Worm (Caenorhabditis elegans) whole organism, L1 larva: ENCODE measurements around the gene F22B5.5.

Experiments used
- C04F5.9 ChIP-seq: sonication (generic microtip); optimal IDR thresholded peaks from 2 replicates; lab custom pipeline; 2016; ENCODE audit warnings: missing genetic modification characterization, missing compliant biosample characterization
- C16A3.4 ChIP-seq: fragments of 150-350 bp; optimal IDR thresholded peaks from 2 replicates; lab custom pipeline; 2014; ENCODE audit warnings: missing biosample characterization, missing genetic modification characterization
- C34B4.2 ChIP-seq: sonication (generic microtip); optimal IDR thresholded peaks from 2 replicates; lab custom pipeline; 2017; ENCODE audit warnings: mild to moderate bottlenecking, missing genetic modification characterization, missing compliant biosample characterization
- F16B12.6 ChIP-seq: fragments of 150-350 bp; optimal IDR thresholded peaks from 2 replicates; lab custom pipeline; 2014; ENCODE audit warnings: missing biosample characterization, missing genetic modification characterization
- aly-2 ChIP-seq: fragments of 150-350 bp; optimal IDR thresholded peaks from 2 replicates; lab custom pipeline; 2014; ENCODE audit warnings: missing biosample characterization, missing genetic modification characterization
- ceh-63 ChIP-seq: fragments of 200-800 bp; sonication (Bioruptor generic); optimal IDR thresholded peaks from 2 replicates; lab custom pipeline; 2018; ENCODE audit warnings: mild to moderate bottlenecking, missing genetic modification characterization, missing compliant biosample characterization
- ceh-8 ChIP-seq: fragments of 200-800 bp; sonication (Bioruptor generic); optimal IDR thresholded peaks from 2 replicates; lab custom pipeline; 2018; ENCODE audit warnings: mild to moderate bottlenecking, missing genetic modification characterization, moderate library complexity, missing compliant biosample characterization
- ceh-90 ChIP-seq: sonication (generic microtip); optimal IDR thresholded peaks from 2 replicates; lab custom pipeline; 2016; ENCODE audit warnings: missing genetic modification characterization, missing compliant biosample characterization
- ces-1 ChIP-seq: fragments of 150-350 bp; optimal IDR thresholded peaks from 2 replicates; lab custom pipeline; 2014; ENCODE audit warnings: missing biosample characterization, missing genetic modification reagents, missing genetic modification characterization
- dsc-1 ChIP-seq: sonication (generic microtip); optimal IDR thresholded peaks from 2 replicates; lab custom pipeline; 2016; ENCODE audit warnings: mild to moderate bottlenecking, missing genetic modification characterization, missing compliant biosample characterization
- efl-1 ChIP-seq, 4 experiments: fragments of 150-350 bp; optimal IDR thresholded peaks in 3 of 4; peaks in 1 of 4; 1 replicate in 1 of 4; 2 replicates in 3 of 4; lab custom pipeline; 2014; ENCODE audit warnings: missing biosample characterization in 2 of 4, missing genetic modification characterization in 2 of 4, missing genetic modification reagents in 2 of 4
- egl-13 ChIP-seq: sonication (generic microtip); optimal IDR thresholded peaks from 2 replicates; lab custom pipeline; 2016; ENCODE audit warnings: missing genotype, missing genetic modification reagents, missing genetic modification characterization, missing compliant biosample characterization
- egl-27 ChIP-seq, 2 experiments: fragments of 150-350 bp in 1 of 2; sonication (generic microtip); optimal IDR thresholded peaks; 3 replicates each; lab custom pipeline; 2017 to 2018; ENCODE audit warnings: missing biosample characterization in 2 of 2, missing genetic modification characterization in 2 of 2, missing genetic modification reagents in 2 of 2
- elt-2 ChIP-seq: sonication (generic microtip); optimal IDR thresholded peaks from 2 replicates; lab custom pipeline; 2016; ENCODE audit warnings: missing genetic modification characterization, mild to moderate bottlenecking, inconsistent platforms, missing compliant biosample characterization, missing genetic modification reagents
- fkh-10 ChIP-seq: sonication (generic microtip); optimal IDR thresholded peaks from 2 replicates; lab custom pipeline; 2017; ENCODE audit warnings: missing biosample characterization, missing genetic modification reagents, missing genetic modification characterization
- fkh-8 ChIP-seq: sonication (generic microtip); optimal IDR thresholded peaks from 2 replicates; lab custom pipeline; 2016; ENCODE audit warnings: mild to moderate bottlenecking, missing genetic modification characterization, missing compliant biosample characterization
- fos-1 ChIP-seq: fragments of 150-350 bp; optimal IDR thresholded peaks from 2 replicates; lab custom pipeline; 2014; ENCODE audit warnings: missing biosample characterization, missing genetic modification characterization
- hlh-4 ChIP-seq: sonication (generic microtip); optimal IDR thresholded peaks from 2 replicates; lab custom pipeline; 2016; ENCODE audit warnings: mild to moderate bottlenecking, missing genetic modification characterization, missing compliant biosample characterization
- hpl-2 ChIP-seq: fragments of 150-350 bp; optimal IDR thresholded peaks from 2 replicates; lab custom pipeline; 2014; ENCODE audit warnings: missing biosample characterization, missing genetic modification reagents, missing genetic modification characterization
- irx-1 ChIP-seq: sonication (generic microtip); optimal IDR thresholded peaks from 2 replicates; lab custom pipeline; 2016; ENCODE audit warnings: missing genetic modification characterization, missing compliant biosample characterization
- isw-1 ChIP-seq: fragments of 200-800 bp; sonication (Bioruptor generic); IDR thresholded peaks from 2 replicates; pipeline ENCODE4 v1.3.6; 2022; ENCODE audit warnings: missing genetic modification characterization, missing compliant biosample characterization
- jun-1 ChIP-seq: fragments of 150-350 bp; optimal IDR thresholded peaks from 2 replicates; lab custom pipeline; 2014; ENCODE audit warnings: missing biosample characterization, missing genetic modification reagents, missing genetic modification characterization
- lin-13 ChIP-seq: fragments of 150-350 bp; optimal IDR thresholded peaks from 2 replicates; lab custom pipeline; 2014; ENCODE audit warnings: missing biosample characterization, missing genetic modification reagents, missing genetic modification characterization
- lin-14 ChIP-seq: fragments of 200-800 bp; sonication (Bioruptor generic); optimal IDR thresholded peaks from 2 replicates; lab custom pipeline; 2018; ENCODE audit warnings: mild to moderate bottlenecking, missing genetic modification characterization, moderate library complexity, missing compliant biosample characterization
- lin-15B ChIP-seq: fragments of 150-350 bp; sonication (generic microtip); optimal IDR thresholded peaks from 3 replicates; lab custom pipeline; 2014; ENCODE audit warnings: missing biosample characterization, missing genetic modification characterization
- lir-3 ChIP-seq: sonication (generic microtip); optimal IDR thresholded peaks from 2 replicates; lab custom pipeline; 2016; ENCODE audit warnings: mild to moderate bottlenecking, missing genetic modification characterization, moderate library complexity, missing compliant biosample characterization; ENCODE audit not compliant: poor library complexity
- lsy-2 ChIP-seq, 2 experiments: fragments of 150-350 bp; optimal IDR thresholded peaks; 2 replicates each; lab custom pipeline; 2014; ENCODE audit warnings: missing biosample characterization in 2 of 2, missing genetic modification characterization in 2 of 2
- mdl-1 ChIP-seq, 2 experiments: fragments of 150-350 bp; optimal IDR thresholded peaks; 2 replicates each; lab custom pipeline; 2014 to 2017; ENCODE audit warnings: missing biosample characterization in 2 of 2, missing genetic modification characterization in 2 of 2, inconsistent platforms in 1 of 2
- nhr-11 ChIP-seq: fragments of 150-350 bp; optimal IDR thresholded peaks from 2 replicates; lab custom pipeline; 2014; ENCODE audit warnings: missing biosample characterization, missing genetic modification characterization
- nhr-12 ChIP-seq: sonication (generic microtip); optimal IDR thresholded peaks from 2 replicates; lab custom pipeline; 2017; ENCODE audit warnings: missing biosample characterization, missing genetic modification characterization
- nhr-19 ChIP-seq: fragments of 200-800 bp; sonication (Bioruptor generic); conservative IDR thresholded peaks from 2 replicates; pipeline ENCODE4 v1.3.6; 2022; ENCODE audit warnings: missing genetic modification characterization, missing compliant biosample characterization
- nhr-237 ChIP-seq: fragments of 150-350 bp; optimal IDR thresholded peaks from 2 replicates; lab custom pipeline; 2014; ENCODE audit warnings: missing biosample characterization, missing genetic modification characterization
- nhr-28 ChIP-seq: fragments of 150-350 bp; optimal IDR thresholded peaks from 2 replicates; lab custom pipeline; 2014; ENCODE audit warnings: missing biosample characterization, missing genetic modification characterization
- nhr-71 ChIP-seq: sonication (generic microtip); optimal IDR thresholded peaks from 2 replicates; lab custom pipeline; 2016; ENCODE audit warnings: mild to moderate bottlenecking, missing genetic modification characterization, moderate library complexity, missing compliant biosample characterization
- nhr-77 ChIP-seq: fragments of 150-350 bp; optimal IDR thresholded peaks from 2 replicates; lab custom pipeline; 2014; ENCODE audit warnings: missing biosample characterization, missing genetic modification characterization
- nhr-84 ChIP-seq: sonication (generic microtip); optimal IDR thresholded peaks from 2 replicates; lab custom pipeline; 2017; ENCODE audit warnings: missing biosample characterization, missing genetic modification characterization
- nhr-85 ChIP-seq: sonication (generic microtip); peaks from one replicate; lab custom pipeline; 2016; ENCODE audit warnings: missing genetic modification characterization, inconsistent platforms, missing compliant biosample characterization
- pax-3 ChIP-seq: fragments of 200-800 bp; sonication (Bioruptor generic); optimal IDR thresholded peaks from 2 replicates; lab custom pipeline; 2018; ENCODE audit warnings: mild to moderate bottlenecking, missing genetic modification characterization, moderate library complexity, missing compliant biosample characterization
- pqm-1 ChIP-seq: sonication (generic microtip); optimal IDR thresholded peaks from 3 replicates; lab custom pipeline; 2017; ENCODE audit warnings: missing biosample characterization, missing genetic modification characterization
- rnt-1 ChIP-seq: sonication (generic microtip); optimal IDR thresholded peaks from 2 replicates; lab custom pipeline; 2016; ENCODE audit warnings: mild to moderate bottlenecking, missing genetic modification characterization, moderate library complexity, missing compliant biosample characterization
- skn-1 ChIP-seq: fragments of 150-350 bp; optimal IDR thresholded peaks from 2 replicates; lab custom pipeline; 2014; ENCODE audit warnings: missing biosample characterization, missing genetic modification characterization
- snpc-4 ChIP-seq: fragments of 150-350 bp; optimal IDR thresholded peaks from 2 replicates; lab custom pipeline; 2014; ENCODE audit warnings: missing biosample characterization, missing genetic modification characterization
- sox-4 ChIP-seq: sonication (generic microtip); optimal IDR thresholded peaks from 2 replicates; lab custom pipeline; 2016; ENCODE audit warnings: missing genetic modification characterization, missing compliant biosample characterization
- sptf-1 ChIP-seq: fragments of 150-350 bp; optimal IDR thresholded peaks from 2 replicates; lab custom pipeline; 2014; ENCODE audit warnings: missing biosample characterization, missing genetic modification characterization
- swsn-7 ChIP-seq: sonication (generic microtip); optimal IDR thresholded peaks from 2 replicates; lab custom pipeline; 2016; ENCODE audit warnings: missing genetic modification characterization, missing compliant biosample characterization
- tbx-2 ChIP-seq: sonication (generic microtip); optimal IDR thresholded peaks from 2 replicates; lab custom pipeline; 2016; ENCODE audit warnings: missing genetic modification characterization, missing compliant biosample characterization
- unc-62 ChIP-seq: fragments of 150-350 bp; optimal IDR thresholded peaks from 2 replicates; lab custom pipeline; 2014; ENCODE audit warnings: missing biosample characterization, missing genetic modification reagents, missing genetic modification characterization
- unc-98 ChIP-seq: fragments of 200-800 bp; sonication (Bioruptor generic); IDR thresholded peaks from 2 replicates; pipeline ENCODE4 v1.3.6; 2022; ENCODE audit warnings: missing genetic modification characterization, missing compliant biosample characterization
- vab-15 ChIP-seq: sonication (generic microtip); optimal IDR thresholded peaks from 2 replicates; lab custom pipeline; 2017; ENCODE audit warnings: missing genotype, mild to moderate bottlenecking, missing genetic modification characterization, missing compliant biosample characterization
- xbp-1 ChIP-seq: sonication (generic microtip); optimal IDR thresholded peaks from 2 replicates; lab custom pipeline; 2016; ENCODE audit warnings: missing genetic modification characterization, missing compliant biosample characterization
- zag-1 ChIP-seq: fragments of 150-350 bp; optimal IDR thresholded peaks from 2 replicates; lab custom pipeline; 2014; ENCODE audit warnings: missing biosample characterization, missing genetic modification characterization
- ztf-11 ChIP-seq, 2 experiments: sonication (generic microtip); optimal IDR thresholded peaks; 2 replicates each; lab custom pipeline; 2016 to 2017; ENCODE audit warnings: missing genetic modification characterization in 2 of 2, missing biosample characterization in 1 of 2, missing compliant biosample characterization in 1 of 2

The F22B5.5 gene

DNA sequence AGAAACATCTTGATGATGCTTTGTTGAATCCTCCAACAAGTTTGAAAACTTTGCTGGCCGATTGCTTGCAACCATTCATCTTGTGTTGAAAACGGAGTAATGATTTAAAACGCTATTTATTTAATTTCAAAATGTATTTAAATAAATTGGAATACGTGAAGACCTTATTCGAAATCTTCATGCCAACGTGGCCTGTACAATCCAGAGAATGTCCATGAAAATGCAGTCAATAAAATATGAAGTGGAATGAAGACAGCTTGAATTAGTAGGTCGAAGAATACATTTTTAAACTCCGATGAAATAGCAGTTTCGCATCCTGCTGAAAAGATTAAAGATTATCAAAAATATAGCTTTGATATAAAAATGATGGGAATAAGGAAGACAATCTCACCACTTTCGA lies at the start of gene F22B5.5:
Gene F22B5.5, minus strand, starts transcription at position 101 of the 400 bp plus-strand sequence.
- TF ChIP-seq unc-98 (GFP tag; lab: Robert Waterston, UW) (no peak), C34B4.2 (no peak), dsc-1 (tag; lab: Kevin White, UChicago) (no peak), nhr-19 (no peak), fos-1 (tag; lab: Kevin White, UChicago) (no peak), elt-2 (no peak), ceh-8 (no peak)

DNA sequence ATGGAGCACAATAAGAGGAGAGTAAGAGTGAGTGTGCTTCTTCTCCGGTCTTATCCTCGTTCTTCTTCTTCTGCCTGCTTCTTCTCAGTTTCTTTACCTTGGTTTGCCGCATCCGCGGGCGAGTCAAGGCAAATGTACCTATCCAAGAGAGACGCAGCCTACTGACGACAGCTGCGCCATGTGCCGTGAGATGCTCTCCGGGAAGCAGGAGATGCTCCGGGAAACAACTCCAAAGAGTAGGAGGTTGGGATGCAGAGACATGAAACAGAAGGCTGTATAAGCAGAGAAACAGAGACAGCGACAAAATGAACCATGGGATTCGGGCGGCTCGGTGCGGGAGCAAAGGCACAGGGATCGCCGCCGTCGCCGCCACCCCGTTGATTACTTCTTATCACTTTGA lies 44.6 kb upstream of the F22B5.5 start:
- TF ChIP-seq lin-15B (tag; lab: Kevin White, UChicago) (no peak), F16B12.6 (tag; lab: Kevin White, UChicago) (no peak), swsn-7 (no peak), efl-1 (optimal IDR thresholded peaks at IDR 0.05; lab: Kevin White, UChicago) (no peak), efl-1 (GFP tag; optimal IDR thresholded peaks at IDR 0.05 in 1 of 2; lab: Kevin White, UChicago) (no peak), nhr-28 (no peak), nhr-85 (tag; lab: Kevin White, UChicago) (no peak), lsy-2 (tag; optimal IDR thresholded peaks at IDR 0.05; lab: Kevin White, UChicago) (peak in 1 of 2 experiments; percentile 34), zag-1 (tag; lab: Kevin White, UChicago) (no peak), egl-27 (tag; optimal IDR thresholded peaks at IDR 0.05; lab: Kevin White, UChicago) (no peak), isw-1 (no peak), unc-62 (no peak), elt-2 (no peak), jun-1 (tag; lab: Kevin White, UChicago) (no peak), irx-1 (tag; lab: Kevin White, UChicago) (no peak), nhr-19 (peak; percentile 41), C16A3.4 (tag; lab: Kevin White, UChicago) (no peak), nhr-71 (peak; percentile 73), skn-1 (tag; lab: Kevin White, UChicago) (no peak), ces-1 (GFP tag; lab: Kevin White, UChicago) (no peak), dsc-1 (tag; lab: Kevin White, UChicago) (peak; percentile 8), xbp-1 (tag; lab: Kevin White, UChicago) (no peak), nhr-84 (tag; lab: Kevin White, UChicago) (no peak), hpl-2 (GFP tag; lab: Kevin White, UChicago) (no peak), ceh-90 (tag; lab: Kevin White, UChicago) (no peak), vab-15 (tag; lab: Kevin White, UChicago) (no peak), pax-3 (tag; lab: Kevin White, UChicago) (no peak), egl-13 (no peak), hlh-4 (tag; lab: Kevin White, UChicago) (no peak), rnt-1 (peak; percentile 74), fkh-10 (GFP tag; lab: Kevin White, UChicago) (no peak), nhr-77 (tag; lab: Kevin White, UChicago) (no peak), C04F5.9 (tag; lab: Kevin White, UChicago) (no peak), nhr-237 (tag; lab: Kevin White, UChicago) (no peak), aly-2 (no peak), sox-4 (no peak), sptf-1 (tag; lab: Kevin White, UChicago) (no peak), nhr-12 (tag; lab: Kevin White, UChicago) (no peak), tbx-2 (tag; lab: Kevin White, UChicago) (peak; percentile 13), ceh-63 (GFP tag; lab: Kevin White, UChicago) (no peak), ztf-11 (tag; optimal IDR thresholded peaks at IDR 0.05; lab: Kevin White, UChicago) (no peak), nhr-11 (no peak), pqm-1 (tag; lab: Kevin White, UChicago) (no peak), fkh-8 (tag; lab: Kevin White, UChicago) (no peak), lin-14 (GFP tag; lab: Kevin White, UChicago) (peak; percentile 78), lin-13 (no peak), lir-3 (tag; lab: Kevin White, UChicago) (no peak), snpc-4 (no peak), mdl-1 (tag; optimal IDR thresholded peaks at IDR 0.05; lab: Kevin White, UChicago) (no peak)
